Fruit fly (Drosophila melanogaster) whole organism, adult: ENCODE data around the gene CapaR.
A peak's percentile ranks its signal among the peaks of the same experiment; 100 is the strongest.

Experiments used
- CG11617 ChIP-seq: fragments of 200-800 bp; sonication (Bioruptor generic); optimal IDR thresholded peaks from 2 replicates; lab custom pipeline; 2017; ENCODE audit warnings: mild to moderate bottlenecking, missing biosample characterization, missing genetic modification reagents, missing genetic modification characterization
- CG12768 ChIP-seq: fragments of 200-800 bp; sonication (Bioruptor generic); optimal IDR thresholded peaks from 2 replicates; lab custom pipeline; 2017; ENCODE audit warnings: missing biosample characterization, missing genetic modification characterization, mild to moderate bottlenecking, moderate library complexity, missing genetic modification reagents
- CG14711 ChIP-seq: fragments of 200-800 bp; sonication (Bioruptor generic); optimal IDR thresholded peaks from 2 replicates; lab custom pipeline; 2018; ENCODE audit warnings: missing biosample characterization, mild to moderate bottlenecking, missing genetic modification characterization, moderate library complexity
- CG1620 ChIP-seq: fragments of 200-800 bp; sonication (Bioruptor generic); optimal IDR thresholded peaks from 2 replicates; lab custom pipeline; 2016; ENCODE audit warnings: missing biosample characterization, missing genetic modification characterization
- CG33017 ChIP-seq: fragments of 200-800 bp; sonication (Bioruptor generic); optimal IDR thresholded peaks from 2 replicates; lab custom pipeline; 2018; ENCODE audit warnings: missing biosample characterization, mild to moderate bottlenecking, missing genetic modification characterization, moderate library complexity
- CG5204 ChIP-seq: fragments of 200-800 bp; sonication (Bioruptor generic); optimal IDR thresholded peaks from 2 replicates; lab custom pipeline; 2016; ENCODE audit warnings: missing biosample characterization, missing genetic modification characterization
- CG7045 ChIP-seq: fragments of 200-800 bp; sonication (Bioruptor generic); optimal IDR thresholded peaks from 2 replicates; lab custom pipeline; 2017; ENCODE audit warnings: missing biosample characterization, mild to moderate bottlenecking, missing genetic modification characterization
- CG7101 ChIP-seq: fragments of 200-800 bp; sonication (Bioruptor generic); optimal IDR thresholded peaks from 2 replicates; lab custom pipeline; 2018; ENCODE audit warnings: missing biosample characterization, mild to moderate bottlenecking, missing genetic modification characterization, moderate library complexity
- Clk ChIP-seq: fragments of 200-800 bp; sonication (Bioruptor generic); optimal IDR thresholded peaks from 2 replicates; lab custom pipeline; 2017; ENCODE audit warnings: missing biosample characterization, missing genetic modification characterization
- Crg-1 ChIP-seq: fragments of 200-800 bp; sonication (Bioruptor generic); optimal IDR thresholded peaks from 2 replicates; lab custom pipeline; 2016; ENCODE audit warnings: missing biosample characterization, missing genetic modification characterization
- Hr96 ChIP-seq: fragments of 200-800 bp; sonication (Bioruptor generic); optimal IDR thresholded peaks from 2 replicates; lab custom pipeline; 2016; ENCODE audit warnings: missing biosample characterization, missing genetic modification characterization
- Mnt ChIP-seq: fragments of 200-800 bp; sonication (Bioruptor generic); optimal IDR thresholded peaks from 2 replicates; lab custom pipeline; 2016; ENCODE audit warnings: missing biosample characterization, mild to moderate bottlenecking, missing genetic modification characterization
- bab1 ChIP-seq: fragments of 200-800 bp; sonication (Bioruptor generic); optimal IDR thresholded peaks from 3 replicates; lab custom pipeline; 2019; ENCODE audit warnings: missing biosample characterization, mild to moderate bottlenecking, missing genetic modification characterization, moderate library complexity
- cic ChIP-seq: fragments of 200-800 bp; sonication (Bioruptor generic); optimal IDR thresholded peaks from 2 replicates; lab custom pipeline; 2017; ENCODE audit warnings: missing biosample characterization, mild to moderate bottlenecking, missing genetic modification characterization, moderate library complexity
- cnc ChIP-seq, 2 experiments: fragments of >200 bp; optimal IDR thresholded peaks; 2 replicates each; lab custom pipeline; 2017
- kay ChIP-seq: fragments of 200-800 bp; sonication (Bioruptor generic); peaks from one replicate; lab custom pipeline; 2016; ENCODE audit warnings: missing biosample characterization, missing genetic modification characterization, borderline replicate concordance
- ovo ChIP-seq: fragments of 200-800 bp; sonication (Bioruptor generic); optimal IDR thresholded peaks from 2 replicates; lab custom pipeline; 2016; ENCODE audit warnings: missing biosample characterization, missing genetic modification characterization
- pad ChIP-seq: fragments of 200-800 bp; sonication (Bioruptor generic); optimal IDR thresholded peaks from 3 replicates; lab custom pipeline; 2017; ENCODE audit warnings: missing biosample characterization, missing genetic modification characterization, mild to moderate bottlenecking, moderate library complexity, missing genetic modification reagents
- tj ChIP-seq: fragments of 200-800 bp; sonication (Bioruptor generic); optimal IDR thresholded peaks from 3 replicates; lab custom pipeline; 2017; ENCODE audit warnings: missing biosample characterization, mild to moderate bottlenecking, missing genetic modification characterization, moderate library complexity
- toe ChIP-seq: fragments of 200-800 bp; sonication (Bioruptor generic); optimal IDR thresholded peaks from 2 replicates; lab custom pipeline; 2016; ENCODE audit warnings: missing biosample characterization, missing genetic modification characterization

CapaR gene

DNA sequence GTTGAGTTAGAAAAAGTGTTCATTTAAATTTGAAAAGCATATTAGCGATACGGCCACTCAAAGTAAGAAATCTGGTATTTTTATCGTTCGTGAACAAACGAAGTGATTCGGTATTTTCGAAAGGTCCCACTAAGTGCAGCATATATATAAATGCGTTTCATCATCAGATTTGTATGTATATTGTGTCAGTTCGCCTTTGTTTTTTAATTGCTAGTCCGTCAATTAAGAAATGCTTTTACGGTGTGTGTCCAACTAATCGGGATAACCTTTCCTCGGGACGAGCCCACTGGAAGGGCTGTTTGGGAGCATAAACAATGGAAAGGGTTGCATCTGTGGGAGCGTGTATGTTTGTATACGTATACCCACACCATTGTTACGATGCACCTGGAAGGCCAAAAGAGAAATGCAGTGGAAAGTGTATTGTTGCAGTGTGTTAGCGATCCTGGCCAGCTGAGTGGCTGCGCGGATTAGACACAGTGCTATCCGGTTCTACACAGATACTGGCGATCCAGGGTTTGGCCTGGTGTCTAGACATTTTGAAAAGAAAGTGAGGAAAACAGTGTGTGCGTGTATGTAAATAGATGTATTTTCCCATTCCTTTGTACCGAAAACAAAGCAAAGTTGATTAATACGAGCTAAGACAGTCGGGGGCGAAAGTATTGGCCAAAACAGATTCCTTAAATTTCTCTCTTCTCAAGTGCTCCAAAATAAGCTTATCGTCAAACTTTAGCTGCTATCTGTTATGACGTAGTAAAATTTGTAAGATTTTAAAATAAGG lies 38.7 kb downstream of the CapaR start, which contains the start of gene CG7611:
Gene CG7611 (plus strand): TSS at position 128 of the 778 bp plus-strand sequence.
- TF ChIP-seq tj (GFP tag; lab: Kevin White, UChicago): no peak
- no peak for TF ChIP-seq kay
- TF ChIP-seq CG1620 (GFP tag; lab: Kevin White, UChicago): no peak
- TF ChIP-seq Crg-1 (GFP tag; lab: Kevin White, UChicago): no peak
- TF ChIP-seq CG7101 (tag; lab: Kevin White, UChicago): no peak
- TF ChIP-seq pad (GFP tag; lab: Kevin White, UChicago): no peak
- TF ChIP-seq Clk (GFP tag; lab: Kevin White, UChicago): no peak
- no peak for TF ChIP-seq Mnt (GFP tag; lab: Kevin White, UChicago)
- no peak for TF ChIP-seq CG11617 (GFP tag; lab: Kevin White, UChicago)
- no peak for TF ChIP-seq toe (GFP tag; lab: Kevin White, UChicago)
- no peak for TF ChIP-seq cnc (optimal IDR thresholded peaks at IDR 0.05; lab: Kevin White, UChicago)
- TF ChIP-seq CG14711: no peak
- TF ChIP-seq cic (GFP tag; lab: Kevin White, UChicago): no peak
- no peak for TF ChIP-seq CG12768 (GFP tag; lab: Kevin White, UChicago)
- no peak for TF ChIP-seq ovo (GFP tag; lab: Kevin White, UChicago)
- no peak for TF ChIP-seq CG5204 (GFP tag; lab: Kevin White, UChicago)
- TF ChIP-seq Hr96: no peak

DNA sequence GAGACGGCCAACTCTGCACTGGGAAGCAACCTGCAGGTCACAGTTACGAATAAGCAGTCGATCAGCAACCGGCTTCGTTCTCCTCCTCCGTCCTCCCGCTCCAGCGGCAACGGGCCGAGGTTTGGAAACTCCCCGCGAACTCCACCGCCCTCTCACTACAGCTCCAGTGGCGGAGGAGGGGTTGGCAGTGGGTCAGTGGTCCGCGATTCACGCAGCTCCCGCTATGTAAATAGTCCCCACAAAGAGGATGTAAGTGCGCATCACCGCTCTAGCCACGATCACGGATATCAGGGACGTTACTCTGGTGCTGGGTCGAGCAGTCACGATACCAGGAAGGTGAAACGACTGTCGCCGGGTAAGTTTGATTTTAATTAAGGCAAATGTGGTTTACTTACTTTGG lies 43.6 kb downstream of the CapaR start:
- TF ChIP-seq cic (GFP tag; lab: Kevin White, UChicago) (no peak), CG11617 (GFP tag; lab: Kevin White, UChicago) (no peak), tj (GFP tag; lab: Kevin White, UChicago) (no peak), Crg-1 (GFP tag; lab: Kevin White, UChicago) (no peak), bab1 (GFP tag; lab: Kevin White, UChicago) (no peak), Hr96 (no peak)

DNA sequence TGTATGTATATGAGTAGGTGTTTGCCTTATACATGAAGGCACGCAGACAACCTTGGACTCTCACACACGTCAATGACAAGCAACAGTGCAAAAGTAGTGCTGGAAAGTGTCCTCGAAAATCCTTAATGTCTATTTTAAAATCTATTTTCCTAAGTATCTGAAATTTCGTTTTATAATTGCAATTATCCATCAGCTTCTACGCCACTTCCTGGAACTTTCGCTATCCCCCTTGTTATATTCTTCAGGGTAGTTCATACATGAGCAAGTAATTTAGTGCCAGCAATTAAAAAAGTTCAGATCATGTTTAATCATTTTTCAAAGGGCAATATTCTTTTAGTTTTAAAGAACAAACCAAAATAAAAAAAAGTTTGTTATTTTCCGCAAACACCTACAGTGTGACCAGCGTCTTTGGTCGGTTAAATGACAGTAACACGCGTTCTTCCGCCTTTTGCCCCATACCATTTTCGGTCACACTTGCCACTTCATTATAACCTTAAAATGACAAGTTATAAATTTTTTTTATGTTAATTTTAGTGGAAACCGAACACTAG lies 45.2 kb downstream of the CapaR start:
- no peak for TF ChIP-seq cnc (optimal IDR thresholded peaks at IDR 0.05; lab: Kevin White, UChicago)
- TF ChIP-seq CG5204 (GFP tag; lab: Kevin White, UChicago): no peak
- peak; percentile 25 for TF ChIP-seq bab1 (GFP tag; lab: Kevin White, UChicago)
- TF ChIP-seq Hr96: peak; percentile 39
- no peak for TF ChIP-seq Clk (GFP tag; lab: Kevin White, UChicago)
- TF ChIP-seq pad (GFP tag; lab: Kevin White, UChicago): peak; percentile 25
- TF ChIP-seq CG11617 (GFP tag; lab: Kevin White, UChicago): peak; percentile 19
- no peak for TF ChIP-seq CG7045
- TF ChIP-seq Crg-1 (GFP tag; lab: Kevin White, UChicago): peak; percentile 46
- peak; percentile 27 for TF ChIP-seq Mnt (GFP tag; lab: Kevin White, UChicago)
- peak; percentile 47 for TF ChIP-seq CG14711
- peak; percentile 45 for TF ChIP-seq CG12768 (GFP tag; lab: Kevin White, UChicago)
- no peak for TF ChIP-seq CG1620 (GFP tag; lab: Kevin White, UChicago)
- TF ChIP-seq kay: peak; percentile 88
- no peak for TF ChIP-seq CG33017
- TF ChIP-seq toe (GFP tag; lab: Kevin White, UChicago): no peak
- TF ChIP-seq cic (GFP tag; lab: Kevin White, UChicago): peak; percentile 28
- TF ChIP-seq tj (GFP tag; lab: Kevin White, UChicago): no peak
- TF ChIP-seq CG7101 (tag; lab: Kevin White, UChicago): peak; percentile 65
- no peak for TF ChIP-seq ovo (GFP tag; lab: Kevin White, UChicago)

DNA sequence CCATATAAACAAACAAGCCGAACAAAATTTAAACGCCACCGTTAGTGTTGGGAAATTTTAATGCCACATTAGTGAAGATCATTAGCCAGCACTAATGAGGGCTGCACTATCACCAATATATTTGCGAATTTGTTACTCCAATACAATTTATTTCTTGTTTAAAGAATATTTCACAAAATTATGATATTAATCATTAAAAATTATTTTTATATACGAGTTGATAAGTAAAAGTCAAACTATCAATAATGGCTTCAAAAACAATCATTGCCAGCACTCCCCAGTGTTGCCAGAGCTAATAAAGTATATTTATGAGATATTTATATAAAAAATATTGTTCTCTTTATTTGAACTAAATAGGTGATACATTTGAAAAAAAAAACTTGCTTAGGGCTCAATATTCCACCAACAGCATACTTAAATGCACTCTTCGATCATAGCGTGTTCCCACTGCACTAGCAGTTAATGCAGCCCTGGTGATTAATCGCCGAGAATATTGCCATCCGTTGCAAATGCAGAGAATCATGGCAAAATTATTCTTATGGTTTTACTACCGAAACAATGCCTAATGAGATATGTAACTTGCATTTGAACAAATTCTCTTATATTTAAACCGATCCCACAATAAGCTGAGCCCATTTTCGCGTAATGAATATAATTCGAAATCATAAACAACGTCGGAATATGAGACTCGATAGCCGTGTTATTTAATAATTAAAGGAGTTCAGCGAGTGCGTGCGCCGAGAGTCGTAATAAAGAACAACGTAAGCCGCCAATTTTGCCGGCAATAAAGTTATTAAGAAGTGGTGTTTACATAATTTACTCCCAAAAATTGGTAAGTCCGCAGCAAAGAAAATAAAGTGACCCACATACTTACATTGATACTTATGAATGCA lies 45.9 kb downstream of the CapaR start, which contains the start of the genes SAK and Cdk12:
Gene SAK (minus strand): TSS at position 65 of the 893 bp plus-strand sequence.
Gene Cdk12 (plus strand): TSS at position 484 of the 893 bp plus-strand sequence.
- peak; percentile 85 for TF ChIP-seq toe (GFP tag; lab: Kevin White, UChicago)
- TF ChIP-seq cnc (optimal IDR thresholded peaks at IDR 0.05; lab: Kevin White, UChicago): no peak
- TF ChIP-seq tj (GFP tag; lab: Kevin White, UChicago): peak; percentile 75
- TF ChIP-seq CG12768 (GFP tag; lab: Kevin White, UChicago): peak; percentile 93
- peak; percentile 86 for TF ChIP-seq kay
- peak; percentile 84 for TF ChIP-seq CG5204 (GFP tag; lab: Kevin White, UChicago)
- TF ChIP-seq pad (GFP tag; lab: Kevin White, UChicago): peak; percentile 82
- peak; percentile 58 for TF ChIP-seq Mnt (GFP tag; lab: Kevin White, UChicago)
- peak; percentile 59 for TF ChIP-seq cic (GFP tag; lab: Kevin White, UChicago)
- TF ChIP-seq CG33017: peak; percentile 89
- TF ChIP-seq CG7101 (tag; lab: Kevin White, UChicago): peak; percentile 92
- TF ChIP-seq Crg-1 (GFP tag; lab: Kevin White, UChicago): peak; percentile 84
- TF ChIP-seq ovo (GFP tag; lab: Kevin White, UChicago): peak; percentile 86
- TF ChIP-seq CG7045: peak; percentile 94
- TF ChIP-seq Clk (GFP tag; lab: Kevin White, UChicago): peak; percentile 70
- TF ChIP-seq CG1620 (GFP tag; lab: Kevin White, UChicago): peak; percentile 60
- peak; percentile 83 for TF ChIP-seq CG14711
- TF ChIP-seq CG11617 (GFP tag; lab: Kevin White, UChicago): peak; percentile 95
- TF ChIP-seq bab1 (GFP tag; lab: Kevin White, UChicago): peak; percentile 91
- TF ChIP-seq Hr96: peak; percentile 74
